Worm (Caenorhabditis elegans) whole organism, L1 larva: ENCODE data around the gene W04E12.4.

Source experiments
- C16A3.4 ChIP-seq: fragments of 150-350 bp; optimal IDR thresholded peaks from 2 replicates; lab custom pipeline; 2014; ENCODE audit warnings: missing biosample characterization, missing genetic modification characterization
- C34B4.2 ChIP-seq: sonication (generic microtip); optimal IDR thresholded peaks from 2 replicates; lab custom pipeline; 2017; ENCODE audit warnings: mild to moderate bottlenecking, missing genetic modification characterization, missing compliant biosample characterization
- F16B12.6 ChIP-seq: fragments of 150-350 bp; optimal IDR thresholded peaks from 2 replicates; lab custom pipeline; 2014; ENCODE audit warnings: missing biosample characterization, missing genetic modification characterization
- aly-2 ChIP-seq: fragments of 150-350 bp; optimal IDR thresholded peaks from 2 replicates; lab custom pipeline; 2014; ENCODE audit warnings: missing biosample characterization, missing genetic modification characterization
- ama-1 ChIP-seq: fragments of 150-350 bp; optimal IDR thresholded peaks from 2 replicates; lab custom pipeline; 2014
- blmp-1 ChIP-seq: fragments of 150-350 bp; optimal IDR thresholded peaks from 2 replicates; lab custom pipeline; 2014; ENCODE audit warnings: missing biosample characterization, missing genetic modification characterization
- ceh-63 ChIP-seq: fragments of 200-800 bp; sonication (Bioruptor generic); optimal IDR thresholded peaks from 2 replicates; lab custom pipeline; 2018; ENCODE audit warnings: mild to moderate bottlenecking, missing genetic modification characterization, missing compliant biosample characterization
- ceh-82 ChIP-seq, 3 experiments: fragments of 150-350 bp in 1 of 3; sonication (generic microtip) in 2 of 3; optimal IDR thresholded peaks; 2 replicates each; lab custom pipeline; 2014 to 2017; ENCODE audit warnings: missing biosample characterization in 3 of 3, missing genetic modification characterization in 3 of 3
- ceh-90 ChIP-seq: sonication (generic microtip); optimal IDR thresholded peaks from 2 replicates; lab custom pipeline; 2016; ENCODE audit warnings: missing genetic modification characterization, missing compliant biosample characterization
- ces-1 ChIP-seq: fragments of 150-350 bp; optimal IDR thresholded peaks from 2 replicates; lab custom pipeline; 2014; ENCODE audit warnings: missing biosample characterization, missing genetic modification reagents, missing genetic modification characterization
- dsc-1 ChIP-seq: sonication (generic microtip); optimal IDR thresholded peaks from 2 replicates; lab custom pipeline; 2016; ENCODE audit warnings: mild to moderate bottlenecking, missing genetic modification characterization, missing compliant biosample characterization
- efl-1 ChIP-seq, 4 experiments: fragments of 150-350 bp; optimal IDR thresholded peaks in 3 of 4; peaks in 1 of 4; 1 replicate in 1 of 4; 2 replicates in 3 of 4; lab custom pipeline; 2014; ENCODE audit warnings: missing biosample characterization in 2 of 4, missing genetic modification characterization in 2 of 4, missing genetic modification reagents in 2 of 4
- egl-13 ChIP-seq: sonication (generic microtip); optimal IDR thresholded peaks from 2 replicates; lab custom pipeline; 2016; ENCODE audit warnings: missing genotype, missing genetic modification reagents, missing genetic modification characterization, missing compliant biosample characterization
- egl-27 ChIP-seq, 2 experiments: fragments of 150-350 bp in 1 of 2; sonication (generic microtip); optimal IDR thresholded peaks; 3 replicates each; lab custom pipeline; 2017 to 2018; ENCODE audit warnings: missing biosample characterization in 2 of 2, missing genetic modification characterization in 2 of 2, missing genetic modification reagents in 2 of 2
- ets-5 ChIP-seq: fragments of 200-800 bp; sonication (Bioruptor generic); IDR thresholded peaks from 2 replicates; pipeline ENCODE4 v1.3.6; 2022; ENCODE audit warnings: missing genetic modification characterization, missing compliant biosample characterization
- fkh-4 ChIP-seq: sonication (generic microtip); optimal IDR thresholded peaks from 2 replicates; lab custom pipeline; 2016; ENCODE audit warnings: missing compliant biosample characterization, missing genetic modification characterization, borderline replicate concordance
- grh-1 ChIP-seq: fragments of 200-800 bp; sonication (Bioruptor generic); IDR thresholded peaks from 2 replicates; pipeline ENCODE4 v1.3.6; 2022; ENCODE audit warnings: missing genetic modification reagents, missing genetic modification characterization, missing compliant biosample characterization
- lin-14 ChIP-seq: fragments of 200-800 bp; sonication (Bioruptor generic); optimal IDR thresholded peaks from 2 replicates; lab custom pipeline; 2018; ENCODE audit warnings: mild to moderate bottlenecking, missing genetic modification characterization, moderate library complexity, missing compliant biosample characterization
- lin-15B ChIP-seq: fragments of 150-350 bp; sonication (generic microtip); optimal IDR thresholded peaks from 3 replicates; lab custom pipeline; 2014; ENCODE audit warnings: missing biosample characterization, missing genetic modification characterization
- lin-35 ChIP-seq, 2 experiments: fragments of 150-350 bp; optimal IDR thresholded peaks; 2 replicates each; lab custom pipeline; 2014; ENCODE audit warnings: missing biosample characterization in 2 of 2, missing genetic modification characterization in 2 of 2, missing genetic modification reagents in 2 of 2
- lir-3 ChIP-seq: sonication (generic microtip); optimal IDR thresholded peaks from 2 replicates; lab custom pipeline; 2016; ENCODE audit warnings: mild to moderate bottlenecking, missing genetic modification characterization, moderate library complexity, missing compliant biosample characterization; ENCODE audit not compliant: poor library complexity
- lsy-2 ChIP-seq, 2 experiments: fragments of 150-350 bp; optimal IDR thresholded peaks; 2 replicates each; lab custom pipeline; 2014; ENCODE audit warnings: missing biosample characterization in 2 of 2, missing genetic modification characterization in 2 of 2
- mab-9 ChIP-seq: fragments of 200-800 bp; sonication (Bioruptor generic); IDR thresholded peaks from 2 replicates; pipeline ENCODE4 v1.3.6; 2022; ENCODE audit warnings: missing genetic modification reagents, missing genetic modification characterization, missing compliant biosample characterization
- mdl-1 ChIP-seq, 2 experiments: fragments of 150-350 bp; optimal IDR thresholded peaks; 2 replicates each; lab custom pipeline; 2014 to 2017; ENCODE audit warnings: missing biosample characterization in 2 of 2, missing genetic modification characterization in 2 of 2, inconsistent platforms in 1 of 2
- mef-2 ChIP-seq: fragments of 150-350 bp; optimal IDR thresholded peaks from 2 replicates; lab custom pipeline; 2014; ENCODE audit warnings: missing biosample characterization, missing genetic modification characterization
- mep-1 ChIP-seq: fragments of 150-350 bp; optimal IDR thresholded peaks from 2 replicates; lab custom pipeline; 2014; ENCODE audit warnings: missing biosample characterization, missing genetic modification characterization
- nhr-19 ChIP-seq: fragments of 200-800 bp; sonication (Bioruptor generic); conservative IDR thresholded peaks from 2 replicates; pipeline ENCODE4 v1.3.6; 2022; ENCODE audit warnings: missing genetic modification characterization, missing compliant biosample characterization
- nhr-76 ChIP-seq: sonication (generic microtip); optimal IDR thresholded peaks from 2 replicates; lab custom pipeline; 2017; ENCODE audit warnings: missing biosample characterization, missing genetic modification characterization
- nhr-77 ChIP-seq: fragments of 150-350 bp; optimal IDR thresholded peaks from 2 replicates; lab custom pipeline; 2014; ENCODE audit warnings: missing biosample characterization, missing genetic modification characterization
- nhr-85 ChIP-seq: sonication (generic microtip); peaks from one replicate; lab custom pipeline; 2016; ENCODE audit warnings: missing genetic modification characterization, inconsistent platforms, missing compliant biosample characterization
- rnt-1 ChIP-seq: sonication (generic microtip); optimal IDR thresholded peaks from 2 replicates; lab custom pipeline; 2016; ENCODE audit warnings: mild to moderate bottlenecking, missing genetic modification characterization, moderate library complexity, missing compliant biosample characterization
- snu-23 ChIP-seq: sonication (generic microtip); optimal IDR thresholded peaks from 2 replicates; lab custom pipeline; 2016; ENCODE audit warnings: missing genetic modification characterization, missing compliant biosample characterization
- sox-4 ChIP-seq: sonication (generic microtip); optimal IDR thresholded peaks from 2 replicates; lab custom pipeline; 2016; ENCODE audit warnings: missing genetic modification characterization, missing compliant biosample characterization
- swsn-7 ChIP-seq: sonication (generic microtip); optimal IDR thresholded peaks from 2 replicates; lab custom pipeline; 2016; ENCODE audit warnings: missing genetic modification characterization, missing compliant biosample characterization
- tbx-2 ChIP-seq: sonication (generic microtip); optimal IDR thresholded peaks from 2 replicates; lab custom pipeline; 2016; ENCODE audit warnings: missing genetic modification characterization, missing compliant biosample characterization
- tlp-1 ChIP-seq: fragments of 150-350 bp; optimal IDR thresholded peaks from 2 replicates; lab custom pipeline; 2014; ENCODE audit warnings: missing biosample characterization, missing genetic modification characterization
- unc-130 ChIP-seq: fragments of 150-350 bp; optimal IDR thresholded peaks from 2 replicates; lab custom pipeline; 2017; ENCODE audit warnings: missing biosample characterization, missing genetic modification characterization, inconsistent platforms
- unc-86 ChIP-seq: sonication (generic microtip); optimal IDR thresholded peaks from 2 replicates; lab custom pipeline; 2016; ENCODE audit warnings: missing genetic modification characterization, missing compliant biosample characterization
- unc-98 ChIP-seq: fragments of 200-800 bp; sonication (Bioruptor generic); IDR thresholded peaks from 2 replicates; pipeline ENCODE4 v1.3.6; 2022; ENCODE audit warnings: missing genetic modification characterization, missing compliant biosample characterization
- xbp-1 ChIP-seq: sonication (generic microtip); optimal IDR thresholded peaks from 2 replicates; lab custom pipeline; 2016; ENCODE audit warnings: missing genetic modification characterization, missing compliant biosample characterization
- zag-1 ChIP-seq: fragments of 150-350 bp; optimal IDR thresholded peaks from 2 replicates; lab custom pipeline; 2014; ENCODE audit warnings: missing biosample characterization, missing genetic modification characterization
- ztf-11 ChIP-seq, 2 experiments: sonication (generic microtip); optimal IDR thresholded peaks; 2 replicates each; lab custom pipeline; 2016 to 2017; ENCODE audit warnings: missing genetic modification characterization in 2 of 2, missing biosample characterization in 1 of 2, missing compliant biosample characterization in 1 of 2

Gene W04E12.4

ce11 chrV:19722881-19723280 is 20.5 kb upstream of the W04E12.4 start:
- peak in 1 of 2 experiments; percentile 36 for TF ChIP-seq lsy-2 (tag; optimal IDR thresholded peaks at IDR 0.05; lab: Kevin White, UChicago)
- TF ChIP-seq lin-15B (tag; lab: Kevin White, UChicago): no peak
- no peak for TF ChIP-seq efl-1 (optimal IDR thresholded peaks at IDR 0.05; lab: Kevin White, UChicago)
- TF ChIP-seq efl-1 (GFP tag; optimal IDR thresholded peaks at IDR 0.05 in 1 of 2; lab: Kevin White, UChicago): peak in 1 of 2 experiments; percentile 92
- peak; percentile 5 for TF ChIP-seq unc-130 (tag; lab: Kevin White, UChicago)
- peak in 1 of 3 experiments; percentile 14 for TF ChIP-seq ceh-82 (tag; optimal IDR thresholded peaks at IDR 0.05; lab: Kevin White, UChicago)
- TF ChIP-seq rnt-1: peak; percentile 49
- TF ChIP-seq nhr-19 (GFP tag; lab: Robert Waterston, UW): peak; percentile 43
- TF ChIP-seq nhr-76 (tag; lab: Kevin White, UChicago): no peak
- TF ChIP-seq swsn-7 (tag; lab: Kevin White, UChicago): peak; percentile 4
- peak; percentile 1 for TF ChIP-seq tbx-2
- TF ChIP-seq dsc-1 (tag; lab: Kevin White, UChicago): peak; percentile 43
- peak in 1 of 2 experiments; percentile 14 for TF ChIP-seq mdl-1 (tag; optimal IDR thresholded peaks at IDR 0.05; lab: Kevin White, UChicago)
- peak in 1 of 2 experiments; percentile 10 for TF ChIP-seq lin-35 (GFP tag; optimal IDR thresholded peaks at IDR 0.05; lab: Kevin White, UChicago)
- no peak for TF ChIP-seq ztf-11 (tag; optimal IDR thresholded peaks at IDR 0.05; lab: Kevin White, UChicago)

- TF ChIP-seq tlp-1 (no peak), fkh-4 (tag; lab: Kevin White, UChicago) (no peak), nhr-85 (tag; lab: Kevin White, UChicago) (peak; percentile 31), ceh-82 (tag; optimal IDR thresholded peaks at IDR 0.05; lab: Kevin White, UChicago) (peak in 2 of 3 experiments; percentile 3 to 4), rnt-1 (peak; percentile 40), unc-86 (tag; lab: Kevin White, UChicago) (peak; percentile 19), mef-2 (tag; lab: Kevin White, UChicago) (no peak)
These were observed 18.8 kb upstream of the W04E12.4 start for ce11 chrV:19724589-19724988.

DNA sequence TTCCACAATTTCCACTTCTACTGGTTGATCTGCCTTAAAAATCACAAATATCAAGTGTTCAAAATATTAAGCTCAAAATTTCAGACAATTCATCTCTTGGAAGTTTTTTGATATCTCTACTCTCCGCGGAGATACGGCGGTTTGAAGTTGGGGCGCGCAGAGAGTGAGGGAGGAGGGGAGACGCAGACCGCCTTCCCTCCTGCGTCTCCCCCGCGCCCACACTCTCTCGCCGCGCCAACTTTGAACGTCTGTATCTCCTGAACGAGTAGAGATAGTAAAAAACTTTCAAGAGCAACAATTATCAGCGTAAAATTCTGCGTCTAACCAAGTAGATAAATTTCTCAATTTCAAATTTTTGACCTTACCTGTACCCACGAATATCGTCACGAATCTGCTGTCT is 15.4 kb upstream of the W04E12.4 start:
- TF ChIP-seq F16B12.6 (tag; lab: Kevin White, UChicago): no peak
- no peak for TF ChIP-seq lin-14 (GFP tag; lab: Kevin White, UChicago)
- no peak for TF ChIP-seq mep-1
- no peak for TF ChIP-seq ceh-63
- TF ChIP-seq ztf-11 (tag; optimal IDR thresholded peaks at IDR 0.05; lab: Kevin White, UChicago): no peak
- no peak for TF ChIP-seq C34B4.2
- no peak for TF ChIP-seq snu-23 (GFP tag; lab: Kevin White, UChicago)
- TF ChIP-seq egl-27 (tag; optimal IDR thresholded peaks at IDR 0.05; lab: Kevin White, UChicago): no peak
- TF ChIP-seq lir-3 (tag; lab: Kevin White, UChicago): no peak
- no peak for TF ChIP-seq lin-35 (GFP tag; optimal IDR thresholded peaks at IDR 0.05; lab: Kevin White, UChicago)
- TF ChIP-seq mab-9 (GFP tag; lab: Robert Waterston, UW): no peak
- TF ChIP-seq ama-1: no peak
- no peak for TF ChIP-seq ceh-90 (tag; lab: Kevin White, UChicago)
- TF ChIP-seq xbp-1 (tag; lab: Kevin White, UChicago): no peak
- no peak for TF ChIP-seq unc-86 (tag; lab: Kevin White, UChicago)
- TF ChIP-seq, all 84 proteins: peak for 0

DNA sequence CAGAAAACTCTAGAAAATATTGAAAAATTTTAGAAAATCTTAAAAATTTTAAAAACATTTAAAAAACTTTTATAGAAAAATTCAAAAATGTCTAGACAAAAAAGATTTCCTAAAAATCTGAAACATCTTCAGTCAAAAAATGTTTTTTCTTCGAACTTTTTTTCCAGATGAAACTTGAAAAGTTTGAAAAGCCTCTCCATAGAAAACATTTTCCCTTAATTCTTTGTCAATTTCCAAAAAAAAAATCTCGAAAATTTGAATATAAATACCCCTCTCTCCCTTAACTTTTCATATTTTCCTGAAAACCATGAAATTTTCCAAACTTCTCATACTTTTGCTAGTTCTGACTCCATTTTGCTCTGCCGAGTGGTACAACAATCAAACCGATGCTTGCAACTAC is 14.7 kb upstream of the W04E12.4 start, which contains the start of gene Y116F11A.3:
TSS of gene Y116F11A.3 (plus strand) at position 301 of the 400 bp plus-strand sequence.
- TF ChIP-seq efl-1 (optimal IDR thresholded peaks at IDR 0.05; lab: Kevin White, UChicago): no peak
- no peak for TF ChIP-seq efl-1 (GFP tag; optimal IDR thresholded peaks at IDR 0.05 in 1 of 2; lab: Kevin White, UChicago)
- TF ChIP-seq ces-1 (GFP tag; lab: Kevin White, UChicago): no peak
- no peak for TF ChIP-seq ets-5 (GFP tag; lab: Robert Waterston, UW)
- TF ChIP-seq C34B4.2: no peak
- TF ChIP-seq C16A3.4: no peak
- TF ChIP-seq egl-13 (tag; lab: Kevin White, UChicago): no peak
- TF ChIP-seq tbx-2: no peak
- TF ChIP-seq zag-1 (tag; lab: Kevin White, UChicago): no peak
- no peak for TF ChIP-seq unc-130 (tag; lab: Kevin White, UChicago)
- no peak for TF ChIP-seq blmp-1
- TF ChIP-seq sox-4 (tag; lab: Kevin White, UChicago): no peak
- TF ChIP-seq grh-1: no peak
- no peak for TF ChIP-seq snu-23 (GFP tag; lab: Kevin White, UChicago)
- TF ChIP-seq rnt-1: no peak
- TF ChIP-seq egl-27 (tag; optimal IDR thresholded peaks at IDR 0.05; lab: Kevin White, UChicago): no peak
- no peak for TF ChIP-seq nhr-77 (tag; lab: Kevin White, UChicago)
- TF ChIP-seq unc-98 (GFP tag; lab: Robert Waterston, UW): no peak
- TF ChIP-seq aly-2: no peak
- TF ChIP-seq, all 84 proteins: peak for 0
